Fruit fly (Drosophila melanogaster): Measurements from ENCODE around the gene Ssdp.

Ssdp gene

DNA sequence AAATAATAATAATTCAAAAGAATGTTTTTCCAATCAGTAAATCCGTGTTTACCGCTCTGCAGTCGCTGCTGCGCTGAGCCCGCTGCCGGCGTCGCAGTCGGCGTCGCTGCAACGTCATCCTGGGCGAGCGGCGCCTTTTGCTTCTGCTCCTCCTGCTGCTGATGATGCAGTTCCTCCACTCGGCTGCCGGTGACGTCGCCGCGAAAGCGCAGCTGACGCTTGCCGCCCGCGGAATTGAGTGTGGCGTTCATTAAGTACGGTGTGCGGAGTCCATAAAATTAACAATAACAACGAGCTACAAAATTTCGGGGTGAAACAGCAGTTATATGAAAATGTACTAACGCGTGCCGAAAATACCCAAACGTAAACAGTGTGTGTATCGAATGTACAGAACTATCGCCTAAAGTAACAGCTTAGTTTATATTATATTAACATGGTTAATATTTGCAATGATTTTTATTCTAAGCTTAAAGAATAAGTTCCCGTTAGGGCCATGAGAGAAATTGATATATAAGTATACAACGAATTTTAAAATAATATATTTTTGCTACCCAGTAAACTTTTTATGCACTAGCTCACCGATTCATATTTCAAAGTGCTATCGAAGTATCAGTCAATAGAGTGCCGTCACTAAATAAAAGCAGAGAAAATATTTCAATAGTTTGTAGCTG lies 35.2 kb downstream of the Ssdp start, which contains the start of the genes CG7218 and Cbp20 (continued):
- TF ChIP-seq trem (tag; optimal IDR thresholded peaks at IDR 0.05) (peak; percentile 83), Dip3 (GFP tag; optimal IDR thresholded peaks at IDR 0.05) (peak; percentile 60), gcm (GFP tag; optimal IDR thresholded peaks at IDR 0.05) (no peak), bbx (GFP tag; IDR thresholded peaks at IDR 0.05; ENCODE audit: partially characterized antibody) (peak; percentile 74), gem (tag; optimal IDR thresholded peaks at IDR 0.05) (peak; percentile 78), maf-S (GFP tag; optimal IDR thresholded peaks at IDR 0.05) (peak; percentile 23), unpg (GFP tag; optimal IDR thresholded peaks at IDR 0.05) (peak; percentile 61), CG6654 (GFP tag; optimal IDR thresholded peaks at IDR 0.05) (no peak), ssp (GFP tag; IDR thresholded peaks at IDR 0.05) (peak; percentile 34; the same call in 1 of the 2 replicates), CG16863 (GFP tag; optimal IDR thresholded peaks at IDR 0.05) (peak; percentile 47), psq (GFP tag; optimal IDR thresholded peaks at IDR 0.05) (no peak), ftz-f1 (GFP tag; optimal IDR thresholded peaks at IDR 0.05) (no peak), CTCF (GFP tag; optimal IDR thresholded peaks at IDR 0.05) (no peak), jigr1 (GFP tag; IDR thresholded peaks at IDR 0.05) (0 out of 3 replicates have a peak, but pooled peaks have one; percentile 23), TFAM (GFP tag; optimal IDR thresholded peaks at IDR 0.05) (no peak), repo (GFP tag; optimal IDR thresholded peaks at IDR 0.05) (no peak), h (optimal IDR thresholded peaks at IDR 0.05) (no peak), CG13123 (GFP tag; optimal IDR thresholded peaks at IDR 0.05) (peak; percentile 65), fd64A (GFP tag; optimal IDR thresholded peaks at IDR 0.05) (no peak), Abd-B (GFP tag; optimal IDR thresholded peaks at IDR 0.05) (peak; percentile 79), CG17328 (GFP tag; IDR thresholded peaks at IDR 0.05) (peak; percentile 65), CG11398 (GFP tag; optimal IDR thresholded peaks at IDR 0.05) (no peak), CG1647 (GFP tag; optimal IDR thresholded peaks at IDR 0.05) (peak; percentile 34), danr (GFP tag; IDR thresholded peaks at IDR 0.05) (0 out of 2 replicates have a peak, but pooled peaks have one; percentile 25), sob (GFP tag; IDR thresholded peaks at IDR 0.05) (peak; percentile 76), phol (tag; optimal IDR thresholded peaks at IDR 0.05) (peak; percentile 64), CG17568 (GFP tag; optimal IDR thresholded peaks at IDR 0.05) (peak; percentile 31), CG6683 (GFP tag; optimal IDR thresholded peaks at IDR 0.05) (no peak), CG2120 (GFP tag; optimal IDR thresholded peaks at IDR 0.05) (peak; percentile 90), Gsc (GFP tag; IDR thresholded peaks at IDR 0.05) (no peak), CG9817 (tag; optimal IDR thresholded peaks at IDR 0.05) (peak; percentile 69), al (GFP tag; IDR thresholded peaks at IDR 0.05) (peak; percentile 79), gt (GFP tag; IDR thresholded peaks at IDR 0.05) (no peak), bab2 (GFP tag; optimal IDR thresholded peaks at IDR 0.05) (peak; percentile 46), crc (GFP tag; optimal IDR thresholded peaks at IDR 0.05) (no peak), Nf-YC (tag; optimal IDR thresholded peaks at IDR 0.05) (peak; percentile 68), knrl (GFP tag; IDR thresholded peaks at IDR 0.05; ENCODE audit: partially characterized antibody) (peak; percentile 88), Dfd (GFP tag; optimal IDR thresholded peaks at IDR 0.05) (no peak), Hsf (GFP tag; optimal IDR thresholded peaks at IDR 0.05) (peak; percentile 69), CG31365 (tag; optimal IDR thresholded peaks at IDR 0.05) (no peak), bcd (GFP tag; optimal IDR thresholded peaks at IDR 0.05) (peak; percentile 57), CG6175 (GFP tag; IDR thresholded peaks at IDR 0.05) (peak; percentile 69; the same call in 1 of the 3 replicates), CrebB (tag; optimal IDR thresholded peaks at IDR 0.05) (peak; percentile 3), ind (GFP tag; optimal IDR thresholded peaks at IDR 0.05) (peak; percentile 78), D (optimal IDR thresholded peaks at IDR 0.05) (no peak), D (GFP tag; optimal IDR thresholded peaks at IDR 0.05) (no peak), CG11456 (GFP tag; IDR thresholded peaks at IDR 0.05) (peak; percentile 90), D19B (GFP tag; optimal IDR thresholded peaks at IDR 0.05) (peak; percentile 61), cg (GFP tag; optimal IDR thresholded peaks at IDR 0.05) (no peak), CG32772 (GFP tag; IDR thresholded peaks at IDR 0.05) (peak; percentile 57; the same call in 1 of the 2 replicates), Poxn (GFP tag; IDR thresholded peaks at IDR 0.05) (peak; percentile 13; the same call in 1 of the 2 replicates), CG11093 (GFP tag; IDR thresholded peaks at IDR 0.05) (peak; percentile 41; the same call in 1 of the 3 replicates)

All from whole organism, embryonic.